Worm (Caenorhabditis elegans) whole organism, late embryonic: ENCODE data around the gene Y49E10.29.

Source experiments
- C08G9.2 ChIP-seq: sonication (generic microtip); optimal IDR thresholded peaks from 2 replicates; lab custom pipeline; 2016; ENCODE audit warnings: mild to moderate bottlenecking, missing genetic modification characterization, moderate library complexity, missing compliant biosample characterization
- F13H6.1 ChIP-seq: sonication (generic microtip); optimal IDR thresholded peaks from 2 replicates; lab custom pipeline; 2016; ENCODE audit warnings: missing genetic modification characterization, missing compliant biosample characterization
- K09A11.1 ChIP-seq: sonication (generic microtip); optimal IDR thresholded peaks from 2 replicates; lab custom pipeline; 2017; ENCODE audit warnings: antibody characterized with exemption, mild to moderate bottlenecking, missing genetic modification characterization, missing compliant biosample characterization; ENCODE audit not compliant: insufficient read depth
- T23F11.4 ChIP-seq: fragments of 200-800 bp; sonication (Bioruptor generic); optimal IDR thresholded peaks from 2 replicates; lab custom pipeline; 2018; ENCODE audit warnings: mild to moderate bottlenecking, missing genetic modification characterization, missing compliant biosample characterization
- Y22D7AL.16 ChIP-seq: sonication (generic microtip); optimal IDR thresholded peaks from 2 replicates; lab custom pipeline; 2016; ENCODE audit warnings: missing genetic modification characterization, missing compliant biosample characterization
- ahr-1 ChIP-seq: sonication (generic microtip); optimal IDR thresholded peaks from 2 replicates; lab custom pipeline; 2016; ENCODE audit warnings: missing genetic modification characterization, missing compliant biosample characterization
- ceh-14 ChIP-seq: sonication (generic microtip); optimal IDR thresholded peaks from 2 replicates; lab custom pipeline; 2016; ENCODE audit warnings: missing genotype, missing genetic modification characterization, missing compliant biosample characterization
- ceh-2 ChIP-seq: sonication (generic microtip); optimal IDR thresholded peaks from 2 replicates; lab custom pipeline; 2016; ENCODE audit warnings: missing genotype, missing genetic modification characterization, missing compliant biosample characterization
- ceh-31 ChIP-seq: sonication (generic microtip); optimal IDR thresholded peaks from 2 replicates; lab custom pipeline; 2016; ENCODE audit warnings: missing genetic modification characterization, missing compliant biosample characterization
- ceh-45 ChIP-seq: fragments of 200-800 bp; sonication (Bioruptor generic); IDR thresholded peaks from 2 replicates; pipeline ENCODE4 v1.3.6; 2022; ENCODE audit warnings: missing genetic modification reagents, missing genetic modification characterization, missing compliant biosample characterization
- ceh-48 ChIP-seq: sonication (generic microtip); optimal IDR thresholded peaks from 2 replicates; lab custom pipeline; 2016; ENCODE audit warnings: missing genetic modification characterization, inconsistent platforms, missing compliant biosample characterization
- dmd-4 ChIP-seq: sonication (generic microtip); optimal IDR thresholded peaks from 2 replicates; lab custom pipeline; 2016; ENCODE audit warnings: borderline replicate concordance, missing genetic modification characterization, missing compliant biosample characterization
- dve-1 ChIP-seq: sonication (generic microtip); optimal IDR thresholded peaks from 2 replicates; lab custom pipeline; 2017; ENCODE audit warnings: antibody characterized with exemption, mild to moderate bottlenecking, missing genetic modification characterization, missing compliant biosample characterization
- elt-2 ChIP-seq: sonication (generic microtip); optimal IDR thresholded peaks from 2 replicates; lab custom pipeline; 2016; ENCODE audit warnings: missing genetic modification reagents, missing genetic modification characterization, missing compliant biosample characterization
- elt-4 ChIP-seq: sonication (generic microtip); optimal IDR thresholded peaks from 2 replicates; lab custom pipeline; 2016; ENCODE audit warnings: missing genetic modification characterization, missing compliant biosample characterization
- ets-4 ChIP-seq: sonication (generic microtip); optimal IDR thresholded peaks from 2 replicates; lab custom pipeline; 2016; ENCODE audit warnings: missing genetic modification characterization, missing compliant biosample characterization
- fax-1 ChIP-seq: sonication (generic microtip); optimal IDR thresholded peaks from 2 replicates; lab custom pipeline; 2016; ENCODE audit warnings: missing genotype, missing genetic modification characterization, missing compliant biosample characterization
- hlh-13 ChIP-seq: fragments of 200-800 bp; sonication (Bioruptor generic); optimal IDR thresholded peaks from 2 replicates; lab custom pipeline; 2018; ENCODE audit warnings: mild to moderate bottlenecking, missing genetic modification characterization, missing compliant biosample characterization
- hlh-6 ChIP-seq: sonication (generic microtip); optimal IDR thresholded peaks from 2 replicates; lab custom pipeline; 2016; ENCODE audit warnings: missing genotype, missing genetic modification characterization, missing compliant biosample characterization
- hlh-8 ChIP-seq: sonication (generic microtip); optimal IDR thresholded peaks from 2 replicates; lab custom pipeline; 2016; ENCODE audit warnings: missing genotype, missing genetic modification characterization, missing compliant biosample characterization
- lin-11 ChIP-seq: fragments of 200-800 bp; sonication (Bioruptor generic); optimal IDR thresholded peaks from 2 replicates; lab custom pipeline; 2018; ENCODE audit warnings: mild to moderate bottlenecking, missing genetic modification characterization, missing compliant biosample characterization
- madf-2 ChIP-seq: sonication (generic microtip); optimal IDR thresholded peaks from 2 replicates; lab custom pipeline; 2017; ENCODE audit warnings: missing genetic modification characterization, missing compliant biosample characterization
- mec-3 ChIP-seq: sonication (generic microtip); optimal IDR thresholded peaks from 2 replicates; lab custom pipeline; 2016; ENCODE audit warnings: borderline replicate concordance, missing genetic modification characterization, missing compliant biosample characterization
- nfya-1 ChIP-seq: sonication (generic microtip); optimal IDR thresholded peaks from 2 replicates; lab custom pipeline; 2017; ENCODE audit warnings: missing genetic modification characterization, mild to moderate bottlenecking, missing compliant biosample characterization, antibody characterized with exemption, moderate library complexity
- npax-4 ChIP-seq: sonication (generic microtip); optimal IDR thresholded peaks from 2 replicates; lab custom pipeline; 2016; ENCODE audit warnings: missing genetic modification characterization, missing compliant biosample characterization
- odd-2 ChIP-seq: sonication (generic microtip); optimal IDR thresholded peaks from 2 replicates; lab custom pipeline; 2017; ENCODE audit warnings: antibody characterized with exemption, mild to moderate bottlenecking, missing genetic modification characterization, missing compliant biosample characterization
- pag-3 ChIP-seq: sonication (generic microtip); optimal IDR thresholded peaks from 2 replicates; lab custom pipeline; 2016; ENCODE audit warnings: missing compliant biosample characterization, missing genetic modification characterization, borderline replicate concordance
- pat-9 ChIP-seq: fragments of 200-800 bp; sonication (Bioruptor generic); optimal IDR thresholded peaks from 2 replicates; lab custom pipeline; 2018; ENCODE audit warnings: mild to moderate bottlenecking, missing genetic modification characterization, moderate library complexity, missing compliant biosample characterization
- pax-1 ChIP-seq: fragments of 150-350 bp; optimal IDR thresholded peaks from 2 replicates; lab custom pipeline; 2014; ENCODE audit warnings: missing biosample characterization, missing genetic modification characterization
- pha-4 ChIP-seq: fragments of 150-350 bp; optimal IDR thresholded peaks from 2 replicates; lab custom pipeline; 2018; ENCODE audit warnings: missing biosample characterization, missing genetic modification reagents, missing genetic modification characterization
- pqm-1 ChIP-seq: sonication (generic microtip); optimal IDR thresholded peaks from 2 replicates; lab custom pipeline; 2016; ENCODE audit warnings: missing genetic modification characterization, missing compliant biosample characterization
- ref-2 ChIP-seq: sonication (generic microtip); optimal IDR thresholded peaks from 2 replicates; lab custom pipeline; 2016; ENCODE audit warnings: missing genetic modification characterization, missing compliant biosample characterization
- rnt-1 ChIP-seq: sonication (generic microtip); optimal IDR thresholded peaks from 2 replicates; lab custom pipeline; 2016; ENCODE audit warnings: missing genetic modification characterization, missing compliant biosample characterization
- sox-2 ChIP-seq: fragments of 200-800 bp; sonication (Bioruptor generic); IDR thresholded peaks from 2 replicates; pipeline ENCODE4 v1.3.6; 2022; ENCODE audit warnings: missing genetic modification reagents, missing genetic modification characterization, missing compliant biosample characterization
- syd-9 ChIP-seq: sonication (generic microtip); optimal IDR thresholded peaks from 2 replicates; lab custom pipeline; 2016; ENCODE audit warnings: mild to moderate bottlenecking, missing genetic modification characterization, moderate library complexity, missing compliant biosample characterization
- tbx-2 ChIP-seq: sonication (generic microtip); optimal IDR thresholded peaks from 2 replicates; lab custom pipeline; 2016; ENCODE audit warnings: missing genetic modification characterization, missing compliant biosample characterization
- tbx-7 ChIP-seq: sonication (generic microtip); optimal IDR thresholded peaks from 2 replicates; lab custom pipeline; 2016; ENCODE audit warnings: missing genotype, missing genetic modification characterization, missing compliant biosample characterization
- ttx-3 ChIP-seq: sonication (generic microtip); optimal IDR thresholded peaks from 2 replicates; lab custom pipeline; 2016; ENCODE audit warnings: missing genetic modification reagents, missing genetic modification characterization, missing compliant biosample characterization
- unc-42 ChIP-seq: sonication (generic microtip); optimal IDR thresholded peaks from 2 replicates; lab custom pipeline; 2016; ENCODE audit warnings: missing genotype, missing genetic modification characterization, missing compliant biosample characterization
- unc-55 ChIP-seq: sonication (generic microtip); optimal IDR thresholded peaks from 2 replicates; lab custom pipeline; 2017; ENCODE audit warnings: missing biosample characterization, missing genetic modification reagents, missing genetic modification characterization
- unc-86 ChIP-seq: sonication (generic microtip); optimal IDR thresholded peaks from 2 replicates; lab custom pipeline; 2016; ENCODE audit warnings: missing genetic modification characterization, missing compliant biosample characterization
- zip-5 ChIP-seq: sonication (generic microtip); optimal IDR thresholded peaks from 2 replicates; lab custom pipeline; 2016; ENCODE audit warnings: missing genetic modification characterization, missing compliant biosample characterization
- ztf-16 ChIP-seq: sonication (generic microtip); optimal IDR thresholded peaks from 2 replicates; lab custom pipeline; 2017; ENCODE audit warnings: missing genetic modification characterization, missing compliant biosample characterization

Gene Y49E10.29

DNA sequence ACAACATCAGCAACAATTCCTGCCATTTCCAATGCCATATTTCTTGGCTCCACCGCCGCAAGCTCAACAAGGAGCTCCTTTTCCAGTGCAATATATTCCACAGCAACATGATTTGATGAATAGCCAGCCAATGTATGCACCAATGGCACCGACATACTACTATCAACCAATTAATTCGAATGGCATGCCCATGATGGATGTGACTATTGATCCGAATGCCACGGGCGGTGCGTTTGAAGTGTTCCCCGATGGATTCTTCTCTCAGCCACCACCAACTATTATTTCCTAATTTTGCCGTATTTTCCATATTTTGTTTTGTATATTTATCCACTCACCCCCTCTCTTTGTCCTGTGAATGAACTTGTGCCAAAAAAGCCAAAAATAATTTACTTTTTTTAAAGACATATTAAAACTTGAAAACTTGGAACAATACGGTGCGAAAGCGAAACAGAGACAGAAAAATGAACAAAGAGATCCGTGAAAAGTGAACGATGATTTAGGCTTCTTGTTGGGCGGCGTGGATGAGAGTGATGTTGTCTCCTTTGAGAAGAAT lies 40.1 kb upstream of the Y49E10.29 start:
- TF ChIP-seq zip-5 (tag; lab: Kevin White, UChicago) (no peak), pat-9 (no peak), mec-3 (tag; lab: Kevin White, UChicago) (no peak), ahr-1 (tag; lab: Kevin White, UChicago) (no peak), ref-2 (tag; lab: Kevin White, UChicago) (no peak), K09A11.1 (tag; lab: Kevin White, UChicago) (no peak), nfya-1 (no peak), ets-4 (tag; lab: Kevin White, UChicago) (no peak), dmd-4 (no peak), hlh-8 (tag; lab: Kevin White, UChicago) (no peak), dve-1 (no peak), T23F11.4 (GFP tag; lab: Kevin White, UChicago) (no peak), syd-9 (tag; lab: Kevin White, UChicago) (no peak)

DNA sequence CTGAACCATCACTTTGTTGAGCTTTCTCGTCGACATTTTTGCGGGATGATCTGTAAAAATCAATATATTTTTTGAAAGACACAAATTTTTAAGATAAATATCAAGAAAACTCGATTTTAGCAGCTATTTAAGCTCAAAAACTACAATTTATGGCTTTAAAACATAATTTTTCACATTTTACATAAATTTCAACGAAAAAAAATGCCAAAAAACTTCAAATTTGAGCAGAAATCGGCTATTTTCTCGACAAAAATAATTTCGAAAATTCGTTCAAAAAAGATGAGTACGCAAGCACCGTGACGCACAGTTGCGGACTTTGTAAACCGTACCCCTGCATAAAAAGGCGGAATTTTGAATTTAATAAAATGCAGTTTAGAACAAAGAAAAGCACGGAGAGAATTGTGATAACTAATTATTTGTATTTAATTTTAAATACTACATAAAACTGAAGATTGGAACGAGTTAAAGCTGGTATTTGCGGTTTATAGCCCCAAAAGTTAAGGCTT lies 39.3 kb upstream of the Y49E10.29 start, which contains the start of gene snr-6:
snr-6 (minus strand) TSS at position 51 of the 506 bp plus-strand sequence.
- TF ChIP-seq nfya-1: peak; percentile 84
- peak; percentile 55 for TF ChIP-seq pax-1
- TF ChIP-seq fax-1: no peak
- TF ChIP-seq ttx-3: no peak
- peak; percentile 24 for TF ChIP-seq ceh-31 (tag; lab: Kevin White, UChicago)
- TF ChIP-seq unc-55: no peak
- TF ChIP-seq K09A11.1 (tag; lab: Kevin White, UChicago): no peak
- peak; percentile 17 for TF ChIP-seq elt-2 (tag; lab: Kevin White, UChicago)
- TF ChIP-seq ceh-48: peak; percentile 13
- peak; percentile 7 for TF ChIP-seq ceh-2 (tag; lab: Kevin White, UChicago)
- no peak for TF ChIP-seq C08G9.2 (tag; lab: Kevin White, UChicago)
- TF ChIP-seq tbx-2 (tag; lab: Kevin White, UChicago): peak; percentile 41
- TF ChIP-seq ets-4 (tag; lab: Kevin White, UChicago): peak; percentile 2
- TF ChIP-seq npax-4 (tag; lab: Kevin White, UChicago): no peak
- TF ChIP-seq ceh-45 (GFP tag; lab: Robert Waterston, UW): no peak
- TF ChIP-seq rnt-1 (tag; lab: Kevin White, UChicago): no peak
- no peak for TF ChIP-seq madf-2 (tag; lab: Kevin White, UChicago)
- no peak for TF ChIP-seq odd-2 (tag; lab: Kevin White, UChicago)
- TF ChIP-seq ceh-14 (tag; lab: Kevin White, UChicago): peak; percentile 18
- no peak for TF ChIP-seq zip-5 (tag; lab: Kevin White, UChicago)
- peak; percentile 16 for TF ChIP-seq pqm-1 (tag; lab: Kevin White, UChicago)
- peak; percentile 63 for TF ChIP-seq unc-42 (tag; lab: Kevin White, UChicago)
- TF ChIP-seq hlh-13 (GFP tag; lab: Kevin White, UChicago): no peak
- TF ChIP-seq, all 69 proteins: peak for 11

DNA sequence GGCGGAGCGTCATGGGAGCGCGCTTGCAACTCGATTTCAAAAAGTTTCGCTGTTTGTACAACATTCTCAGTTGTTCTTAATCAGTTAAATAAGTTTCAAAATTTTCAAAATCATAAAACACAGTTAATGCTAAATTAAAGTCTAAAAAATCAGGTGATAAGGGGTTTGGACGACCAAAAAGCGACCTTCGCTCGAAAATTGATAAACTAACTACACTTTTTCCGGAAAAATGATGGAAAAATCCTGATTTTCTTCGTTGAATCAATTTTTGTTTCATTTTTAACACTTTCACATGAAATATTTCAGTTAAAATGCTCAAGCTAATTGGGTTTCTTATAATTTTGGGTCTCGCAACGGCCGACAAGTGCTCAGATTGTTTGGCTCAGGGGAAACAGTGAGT lies 38.8 kb upstream of the Y49E10.29 start, which contains the start of gene Y49E10.16:
Y49E10.16 (plus strand) TSS at position 301 of the 400 bp plus-strand sequence.
- no peak for TF ChIP-seq tbx-2 (tag; lab: Kevin White, UChicago)
- no peak for TF ChIP-seq mec-3 (tag; lab: Kevin White, UChicago)
- TF ChIP-seq hlh-6: no peak
- TF ChIP-seq lin-11: no peak
- TF ChIP-seq unc-55: no peak
- TF ChIP-seq unc-86 (tag; lab: Kevin White, UChicago): no peak
- TF ChIP-seq ztf-16 (tag; lab: Kevin White, UChicago): no peak
- TF ChIP-seq nfya-1: no peak
- TF ChIP-seq ttx-3: no peak
- no peak for TF ChIP-seq elt-4 (tag; lab: Kevin White, UChicago)
- no peak for TF ChIP-seq F13H6.1 (tag; lab: Kevin White, UChicago)
- no peak for TF ChIP-seq pha-4 (tag; lab: Kevin White, UChicago)
- TF ChIP-seq tbx-7 (tag; lab: Kevin White, UChicago): no peak
- TF ChIP-seq pax-1: no peak
- TF ChIP-seq sox-2 (GFP tag; lab: Robert Waterston, UW): no peak
- no peak for TF ChIP-seq pag-3 (tag; lab: Kevin White, UChicago)
- no peak for TF ChIP-seq Y22D7AL.16 (tag; lab: Kevin White, UChicago)
